Worm (Caenorhabditis elegans): Measurements from ENCODE around the gene ctsa-1.1.

Gene ctsa-1.1

DNA sequence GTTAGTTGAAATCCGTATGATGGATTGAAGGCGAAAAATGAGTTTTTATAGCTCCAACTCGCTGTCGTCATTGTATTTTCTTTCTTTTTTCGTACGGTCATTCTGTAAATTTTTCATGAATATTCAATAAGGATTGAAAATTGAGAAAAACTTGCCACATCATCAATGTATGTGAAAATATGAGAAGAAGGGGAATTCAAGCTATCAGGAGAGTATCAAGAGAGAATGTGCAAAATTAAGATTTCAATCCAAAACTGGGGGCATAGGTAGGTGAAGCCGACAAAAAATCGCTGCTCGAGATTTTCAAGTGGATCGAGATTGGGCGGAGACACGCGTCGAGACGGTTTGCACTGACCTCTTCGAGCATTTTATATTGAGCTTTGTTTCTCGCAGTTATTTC is 47.0 kb downstream of the ctsa-1.1 start, which contains the start of gene nep-12:
TSS of gene nep-12 (minus strand) at position 101 of the 400 bp plus-strand sequence.
- TF ChIP-seq nhr-25 (tag; optimal IDR thresholded peaks at IDR 0.05; ENCODE audit: borderline replicate concordance, insufficient read depth) (no peak), cey-2 (tag; optimal IDR thresholded peaks at IDR 0.05; ENCODE audit: borderline replicate concordance, insufficient read depth) (no peak), hlh-11 (tag; optimal IDR thresholded peaks at IDR 0.05) (no peak), F26F4.8 (GFP tag; conservative IDR thresholded peaks at IDR 0.05) (no peak), php-3 (GFP tag; IDR thresholded peaks at IDR 0.05) (no peak), dmd-9 (GFP tag; IDR thresholded peaks at IDR 0.05) (no peak), F10B5.3 (tag; optimal IDR thresholded peaks at IDR 0.05) (no peak), ceh-32 (tag; optimal IDR thresholded peaks at IDR 0.05; ENCODE audit: poor library complexity) (no peak), Y48G9A.11 (GFP tag; IDR thresholded peaks at IDR 0.05) (no peak), madf-5 (GFP tag; IDR thresholded peaks at IDR 0.05) (no peak), mxl-2 (GFP tag; conservative IDR thresholded peaks at IDR 0.05) (no peak)

- TF ChIP-seq nhr-28 (tag; optimal IDR thresholded peaks at IDR 0.05) (no peak), D1046.2 (GFP tag; IDR thresholded peaks at IDR 0.05) (no peak), dmd-6 (GFP tag; IDR thresholded peaks at IDR 0.05) (no peak), dmd-8 (GFP tag; IDR thresholded peaks at IDR 0.05) (no peak), mdl-1 (tag; optimal IDR thresholded peaks at IDR 0.05) (no peak), daf-19 (GFP tag; conservative IDR thresholded peaks at IDR 0.05) (no peak), duxl-1 (tag; optimal IDR thresholded peaks at IDR 0.05; ENCODE audit: poor library complexity) (no peak), mdt-29 (GFP tag; IDR thresholded peaks at IDR 0.05) (no peak), nhr-25 (tag; optimal IDR thresholded peaks at IDR 0.05; ENCODE audit: borderline replicate concordance, insufficient read depth) (no peak), unc-62 (GFP tag; optimal IDR thresholded peaks at IDR 0.05 in 1 of 2) (no peak), unc-62 (tag; optimal IDR thresholded peaks at IDR 0.05) (no peak), lin-39 (tag; optimal IDR thresholded peaks at IDR 0.05) (no peak), unc-39 (tag; optimal IDR thresholded peaks at IDR 0.05) (no peak), dve-1 (tag; optimal IDR thresholded peaks at IDR 0.05; ENCODE audit: insufficient read depth) (no peak), nhr-237 (tag; optimal IDR thresholded peaks at IDR 0.05) (no peak), lin-29 (GFP tag; IDR thresholded peaks at IDR 0.05) (no peak), nhr-6 (tag; optimal IDR thresholded peaks at IDR 0.05) (no peak), madf-9 (GFP tag; conservative IDR thresholded peaks at IDR 0.05) (no peak)
Measured at ce11 chrII:4786181-4786580, 48.7 kb downstream of the ctsa-1.1 start, which contains the start of gene msp-3. Gene msp-3 (minus strand): TSS chrII:4786281.
